Worm (Caenorhabditis elegans) whole organism, young adult: ENCODE results near the gene gbb-2.
A peak's percentile ranks its signal among the peaks of the same experiment; 100 is the strongest.

Experiments
- B0019.2 ChIP-seq: fragments of 200-800 bp; sonication (Bioruptor generic); conservative IDR thresholded peaks from 2 replicates; pipeline ENCODE4 v1.3.6; 2022; ENCODE audit warnings: missing genetic modification reagents, missing genetic modification characterization, missing compliant biosample characterization
- D2030.7 ChIP-seq: fragments of 200-800 bp; sonication (Bioruptor generic); IDR thresholded peaks from 2 replicates; pipeline ENCODE4 v1.3.6; 2022; ENCODE audit warnings: missing genetic modification reagents, missing genetic modification characterization, missing compliant biosample characterization
- F37B4.10 ChIP-seq: fragments of 200-800 bp; sonication (Bioruptor generic); IDR thresholded peaks from 2 replicates; pipeline ENCODE4 v1.3.6; 2022; ENCODE audit warnings: missing genetic modification characterization, missing compliant biosample characterization
- F39B2.1 ChIP-seq: fragments of 200-800 bp; sonication (Bioruptor generic); IDR thresholded peaks from 2 replicates; pipeline ENCODE4 v1.3.6; 2022; ENCODE audit warnings: missing genetic modification reagents, missing genetic modification characterization, missing compliant biosample characterization
- F52B5.7 ChIP-seq: sonication (generic microtip); optimal IDR thresholded peaks from 2 replicates; lab custom pipeline; 2016; ENCODE audit warnings: mild to moderate bottlenecking, missing genetic modification characterization, missing compliant biosample characterization
- F57C9.4 ChIP-seq: sonication (generic microtip); optimal IDR thresholded peaks from 2 replicates; lab custom pipeline; 2017; ENCODE audit warnings: mild to moderate bottlenecking, missing genetic modification characterization, missing compliant biosample characterization
- akir-1 ChIP-seq: fragments of 200-800 bp; sonication (Bioruptor generic); optimal IDR thresholded peaks from 2 replicates; lab custom pipeline; 2018; ENCODE audit warnings: mild to moderate bottlenecking, missing genetic modification characterization, moderate library complexity, missing compliant biosample characterization
- aptf-3 ChIP-seq: fragments of 200-800 bp; sonication (Bioruptor generic); IDR thresholded peaks from 2 replicates; pipeline ENCODE4 v1.3.6; 2022; ENCODE audit warnings: missing genetic modification characterization, missing compliant biosample characterization
- athp-1 ChIP-seq: sonication (generic microtip); optimal IDR thresholded peaks from 2 replicates; lab custom pipeline; 2017; ENCODE audit warnings: mild to moderate bottlenecking, missing genetic modification characterization, missing compliant biosample characterization
- attf-3 ChIP-seq: fragments of 200-800 bp; sonication (Bioruptor generic); conservative IDR thresholded peaks from 2 replicates; pipeline ENCODE4 v1.3.6; 2022; ENCODE audit warnings: missing genetic modification reagents, missing genetic modification characterization, missing compliant biosample characterization
- attf-5 ChIP-seq: fragments of 200-800 bp; sonication (Bioruptor generic); optimal IDR thresholded peaks from 2 replicates; lab custom pipeline; 2018; ENCODE audit warnings: mild to moderate bottlenecking, missing genetic modification characterization, missing compliant biosample characterization
- attf-6 ChIP-seq: fragments of 200-800 bp; sonication (Bioruptor generic); IDR thresholded peaks from 2 replicates; pipeline ENCODE4 v1.3.6; 2022; ENCODE audit warnings: missing genetic modification reagents, missing genetic modification characterization, missing compliant biosample characterization
- bed-2 ChIP-seq: fragments of 200-800 bp; sonication (Bioruptor generic); IDR thresholded peaks from 2 replicates; pipeline ENCODE4 v1.3.6; 2022; ENCODE audit warnings: missing genetic modification reagents, missing genetic modification characterization, missing compliant biosample characterization
- ccch-3 ChIP-seq: fragments of 200-800 bp; sonication (Bioruptor generic); optimal IDR thresholded peaks from 2 replicates; lab custom pipeline; 2018; ENCODE audit warnings: mild to moderate bottlenecking, missing genetic modification characterization, missing compliant biosample characterization
- ceh-58 ChIP-seq: fragments of 200-800 bp; sonication (Bioruptor generic); IDR thresholded peaks from 2 replicates; pipeline ENCODE4 v1.3.6; 2022; ENCODE audit warnings: missing genetic modification characterization, missing compliant biosample characterization
- ceh-91 ChIP-seq: fragments of 200-800 bp; sonication (Bioruptor generic); IDR thresholded peaks from 2 replicates; pipeline ENCODE4 v1.3.6; 2022; ENCODE audit warnings: missing genetic modification reagents, missing genetic modification characterization, missing compliant biosample characterization
- dpff-1 ChIP-seq: sonication (generic microtip); optimal IDR thresholded peaks from 2 replicates; lab custom pipeline; 2017; ENCODE audit warnings: mild to moderate bottlenecking, missing genetic modification characterization, missing compliant biosample characterization
- dpl-1 ChIP-seq: fragments of 150-350 bp; optimal IDR thresholded peaks from 2 replicates; lab custom pipeline; 2014; ENCODE audit warnings: missing biosample characterization, missing genetic modification reagents, missing genetic modification characterization
- egl-44 ChIP-seq: fragments of 200-800 bp; sonication (Bioruptor generic); IDR thresholded peaks from 2 replicates; pipeline ENCODE4 v1.3.6; 2022; ENCODE audit warnings: missing genetic modification reagents, missing genetic modification characterization, missing compliant biosample characterization
- egrh-3 ChIP-seq: fragments of 200-800 bp; sonication (Bioruptor generic); IDR thresholded peaks from 2 replicates; pipeline ENCODE4 v1.3.6; 2022; ENCODE audit warnings: missing genetic modification reagents, missing genetic modification characterization, missing compliant biosample characterization
- fkh-3 ChIP-seq: sonication (generic microtip); optimal IDR thresholded peaks from 2 replicates; lab custom pipeline; 2016; ENCODE audit warnings: mild to moderate bottlenecking, missing genetic modification characterization, missing compliant biosample characterization
- gei-17 ChIP-seq: fragments of 200-800 bp; sonication (Bioruptor generic); optimal IDR thresholded peaks from 2 replicates; lab custom pipeline; 2018; ENCODE audit warnings: mild to moderate bottlenecking, missing genetic modification characterization, missing compliant biosample characterization
- hlh-26 ChIP-seq: fragments of 200-800 bp; sonication (Bioruptor generic); conservative IDR thresholded peaks from 2 replicates; pipeline ENCODE4 v1.3.6; 2022; ENCODE audit warnings: missing genetic modification reagents, missing genetic modification characterization, missing compliant biosample characterization
- hmg-20 ChIP-seq: fragments of 200-800 bp; sonication (Bioruptor generic); IDR thresholded peaks from 2 replicates; pipeline ENCODE4 v1.3.6; 2022; ENCODE audit warnings: missing genetic modification reagents, missing genetic modification characterization, missing compliant biosample characterization
- hsf-1 ChIP-seq: fragments of 200-800 bp; sonication (Bioruptor generic); IDR thresholded peaks from 2 replicates; pipeline ENCODE4 v1.3.6; 2022; ENCODE audit warnings: missing genetic modification reagents, missing genetic modification characterization, missing compliant biosample characterization
- lag-1 ChIP-seq: fragments of 200-800 bp; sonication (Bioruptor generic); IDR thresholded peaks from 2 replicates; pipeline ENCODE4 v1.3.6; 2022; ENCODE audit warnings: missing genetic modification reagents, missing genetic modification characterization, missing compliant biosample characterization
- let-526 ChIP-seq: fragments of 200-800 bp; sonication (Bioruptor generic); IDR thresholded peaks from 2 replicates; pipeline ENCODE4 v1.3.6; 2022; ENCODE audit warnings: missing genetic modification reagents, missing genetic modification characterization, missing compliant biosample characterization
- let-607 ChIP-seq, 2 experiments: fragments of 200-800 bp in 1 of 2; sonication (Bioruptor generic) in 1 of 2; sonication (generic microtip) in 1 of 2; optimal IDR thresholded peaks; 2 replicates each; lab custom pipeline; 2016 to 2018; ENCODE audit warnings: mild to moderate bottlenecking in 2 of 2, missing compliant biosample characterization in 2 of 2, missing genetic modification characterization in 2 of 2, moderate library complexity in 2 of 2, missing genotype in 1 of 2
- lin-40 ChIP-seq: sonication (generic microtip); optimal IDR thresholded peaks from 2 replicates; lab custom pipeline; 2016; ENCODE audit warnings: missing genetic modification characterization, mild to moderate bottlenecking, missing compliant biosample characterization, missing genotype, missing genetic modification reagents
- madf-8 ChIP-seq: fragments of 200-800 bp; sonication (Bioruptor generic); conservative IDR thresholded peaks from 2 replicates; pipeline ENCODE4 v1.3.6; 2022; ENCODE audit warnings: missing genetic modification reagents, missing genetic modification characterization, missing compliant biosample characterization
- mxl-1 ChIP-seq: sonication (generic microtip); optimal IDR thresholded peaks from 2 replicates; lab custom pipeline; 2016; ENCODE audit warnings: missing genetic modification characterization, missing compliant biosample characterization
- nfya-1 ChIP-seq: sonication (generic microtip); optimal IDR thresholded peaks from 2 replicates; lab custom pipeline; 2017; ENCODE audit warnings: antibody characterized with exemption, missing compliant biosample characterization, missing genetic modification characterization, borderline replicate concordance; ENCODE audit not compliant: insufficient read depth
- nfyb-1 ChIP-seq: fragments of 200-800 bp; sonication (Bioruptor generic); IDR thresholded peaks from 2 replicates; pipeline ENCODE4 v1.3.6; 2022; ENCODE audit warnings: missing genetic modification reagents, missing genetic modification characterization, missing compliant biosample characterization
- nhr-27 ChIP-seq: fragments of 200-800 bp; sonication (Bioruptor generic); optimal IDR thresholded peaks from 2 replicates; lab custom pipeline; 2018; ENCODE audit warnings: mild to moderate bottlenecking, missing genetic modification characterization, moderate library complexity, missing compliant biosample characterization
- nhr-80 ChIP-seq: sonication (generic microtip); optimal IDR thresholded peaks from 2 replicates; lab custom pipeline; 2016; ENCODE audit warnings: missing genetic modification characterization, missing compliant biosample characterization
- nhr-90 ChIP-seq: sonication (generic microtip); optimal IDR thresholded peaks from 2 replicates; lab custom pipeline; 2016; ENCODE audit warnings: missing genotype, mild to moderate bottlenecking, missing genetic modification characterization, missing compliant biosample characterization
- repo-1 ChIP-seq: sonication (generic microtip); optimal IDR thresholded peaks from 2 replicates; lab custom pipeline; 2017; ENCODE audit warnings: mild to moderate bottlenecking, missing genetic modification characterization, missing compliant biosample characterization
- sea-2 ChIP-seq: fragments of 200-800 bp; sonication (Bioruptor generic); IDR thresholded peaks from 2 replicates; pipeline ENCODE4 v1.3.6; 2022; ENCODE audit warnings: missing genetic modification characterization, missing compliant biosample characterization
- snpc-1.3 ChIP-seq: sonication (generic microtip); optimal IDR thresholded peaks from 2 replicates; lab custom pipeline; 2017; ENCODE audit warnings: missing genetic modification characterization, mild to moderate bottlenecking, missing compliant biosample characterization, antibody characterized with exemption, moderate library complexity, missing genotype, missing genetic modification reagents; ENCODE audit not compliant: insufficient read depth
- snpc-3.4 ChIP-seq: sonication (generic microtip); optimal IDR thresholded peaks from 2 replicates; lab custom pipeline; 2017; ENCODE audit warnings: missing genetic modification characterization, mild to moderate bottlenecking, missing compliant biosample characterization, antibody characterized with exemption, moderate library complexity, missing genotype, missing genetic modification reagents
- somi-1 ChIP-seq: fragments of 200-800 bp; sonication (Bioruptor generic); optimal IDR thresholded peaks from 2 replicates; lab custom pipeline; 2018; ENCODE audit warnings: mild to moderate bottlenecking, missing genetic modification characterization, missing compliant biosample characterization
- sptf-2 ChIP-seq: fragments of 200-800 bp; sonication (Bioruptor generic); optimal IDR thresholded peaks from 2 replicates; lab custom pipeline; 2018; ENCODE audit warnings: mild to moderate bottlenecking, missing genetic modification characterization, missing compliant biosample characterization
- tbp1 ChIP-seq: fragments of 200-800 bp; sonication (Bioruptor generic); optimal IDR thresholded peaks from 2 replicates; lab custom pipeline; 2018; ENCODE audit warnings: mild to moderate bottlenecking, missing genetic modification characterization, missing compliant biosample characterization
- xnd-1 ChIP-seq: sonication (generic microtip); optimal IDR thresholded peaks from 2 replicates; lab custom pipeline; 2016; ENCODE audit warnings: missing genotype, missing genetic modification reagents, missing genetic modification characterization, missing compliant biosample characterization
- zfh-2 ChIP-seq: fragments of 200-800 bp; sonication (Bioruptor generic); conservative IDR thresholded peaks from 2 replicates; pipeline ENCODE4 v1.3.6; 2022; ENCODE audit warnings: missing genetic modification reagents, missing genetic modification characterization, missing compliant biosample characterization
- ztf-28 ChIP-seq: fragments of 200-800 bp; sonication (Bioruptor generic); IDR thresholded peaks from 2 replicates; pipeline ENCODE4 v1.3.6; 2022; ENCODE audit warnings: missing genetic modification reagents, missing genetic modification characterization, missing compliant biosample characterization
- ztf-6 ChIP-seq: fragments of 200-800 bp; sonication (Bioruptor generic); IDR thresholded peaks from 2 replicates; pipeline ENCODE4 v1.3.6; 2022; ENCODE audit warnings: missing genetic modification reagents, missing genetic modification characterization, missing compliant biosample characterization

Gene gbb-2

DNA sequence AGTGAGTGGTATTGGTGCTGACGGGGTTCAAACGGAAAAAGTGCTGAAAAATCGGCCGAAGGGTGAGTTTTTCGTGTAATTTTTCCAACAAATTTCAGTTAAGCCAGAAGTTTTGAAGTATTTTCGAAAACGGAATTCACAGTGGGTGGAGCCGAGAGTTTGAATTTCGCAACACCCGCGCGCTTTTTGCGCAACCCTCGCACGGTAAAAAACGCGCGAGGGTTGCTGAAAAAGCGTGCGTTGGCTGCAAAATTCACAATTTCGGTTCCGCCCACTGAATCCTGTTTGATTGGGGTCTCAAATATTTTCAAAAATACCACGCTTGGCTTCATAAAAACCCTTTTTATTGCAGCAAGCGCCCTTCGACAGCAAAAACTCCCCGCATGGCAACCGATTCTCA lies 59.2 kb downstream of the gbb-2 start (continued):
- no peak for TF ChIP-seq somi-1
- TF ChIP-seq nhr-80 (tag; lab: Kevin White, UChicago): no peak
- TF ChIP-seq D2030.7: peak; percentile 44
- TF ChIP-seq tbp1 (GFP tag; lab: Kevin White, UChicago): no peak
- TF ChIP-seq lin-40 (tag; lab: Kevin White, UChicago): no peak

ce11 chrIV:4447284-4447366 lies 59.4 kb downstream of the gbb-2 start, which contains the start of gene chat-1:
TSS of gene chat-1 (plus strand) at chrIV:4447331.
- no peak for TF ChIP-seq attf-6 (GFP tag; lab: Robert Waterston, UW)
- TF ChIP-seq F39B2.1 (GFP tag; lab: Robert Waterston, UW): no peak
- TF ChIP-seq let-607 (tag; optimal IDR thresholded peaks at IDR 0.05; lab: Kevin White, UChicago): no peak
- no peak for TF ChIP-seq F57C9.4 (tag; lab: Kevin White, UChicago)
- no peak for TF ChIP-seq athp-1
- TF ChIP-seq attf-5 (GFP tag; lab: Kevin White, UChicago): no peak
- TF ChIP-seq dpff-1 (tag; lab: Kevin White, UChicago): no peak
- TF ChIP-seq lag-1 (GFP tag; lab: Robert Waterston, UW): no peak
- no peak for TF ChIP-seq gei-17 (GFP tag; lab: Kevin White, UChicago)

- peak; percentile 1 for TF ChIP-seq attf-5 (GFP tag; lab: Kevin White, UChicago)
- peak; percentile 66 for TF ChIP-seq hsf-1
- TF ChIP-seq ccch-3 (GFP tag; lab: Kevin White, UChicago): no peak
- TF ChIP-seq F37B4.10: no peak
- no peak for TF ChIP-seq ztf-6 (GFP tag; lab: Robert Waterston, UW)
- TF ChIP-seq nhr-27 (tag; lab: Kevin White, UChicago): no peak
- no peak for TF ChIP-seq repo-1 (tag; lab: Kevin White, UChicago)
- TF ChIP-seq xnd-1 (tag; lab: Kevin White, UChicago): no peak
- no peak for TF ChIP-seq F57C9.4 (tag; lab: Kevin White, UChicago)
- no peak for TF ChIP-seq sptf-2 (GFP tag; lab: Kevin White, UChicago)
- TF ChIP-seq bed-2 (GFP tag; lab: Robert Waterston, UW): no peak
- TF ChIP-seq egrh-3 (GFP tag; lab: Robert Waterston, UW): no peak
- TF ChIP-seq ceh-91 (GFP tag; lab: Robert Waterston, UW): no peak
- TF ChIP-seq dpl-1 (GFP tag; lab: Kevin White, UChicago): no peak
- peak; percentile 39 for TF ChIP-seq snpc-1.3 (tag; lab: Kevin White, UChicago)
- no peak for TF ChIP-seq attf-3 (GFP tag; lab: Robert Waterston, UW)
- TF ChIP-seq F52B5.7: no peak
- TF ChIP-seq egl-44 (GFP tag; lab: Robert Waterston, UW): no peak
- TF ChIP-seq nfya-1 (tag; lab: Kevin White, UChicago): no peak
- peak; percentile 35 for TF ChIP-seq snpc-3.4 (tag; lab: Kevin White, UChicago)
- TF ChIP-seq athp-1: no peak
- TF ChIP-seq sea-2: no peak
- TF ChIP-seq B0019.2 (GFP tag; lab: Robert Waterston, UW): no peak
- no peak for TF ChIP-seq zfh-2
- no peak for TF ChIP-seq gei-17 (GFP tag; lab: Kevin White, UChicago)
- no peak for TF ChIP-seq mxl-1 (tag; lab: Kevin White, UChicago)
- TF ChIP-seq aptf-3 (GFP tag; lab: Robert Waterston, UW): no peak
- TF ChIP-seq ztf-28 (GFP tag; lab: Robert Waterston, UW): no peak
- no peak for TF ChIP-seq akir-1 (GFP tag; lab: Kevin White, UChicago)
- TF ChIP-seq hmg-20 (GFP tag; lab: Robert Waterston, UW): no peak
- no peak for TF ChIP-seq hlh-26 (GFP tag; lab: Robert Waterston, UW)
- no peak for TF ChIP-seq let-526 (GFP tag; lab: Robert Waterston, UW)
- TF ChIP-seq attf-6 (GFP tag; lab: Robert Waterston, UW): peak; percentile 63
- no peak for TF ChIP-seq nhr-90
- TF ChIP-seq fkh-3 (tag; lab: Kevin White, UChicago): no peak
- 0 out of 2 replicates have a peak, but pooled peaks have one; percentile 41 for TF ChIP-seq ceh-58 (GFP tag; lab: Robert Waterston, UW)
- TF ChIP-seq madf-8 (GFP tag; lab: Robert Waterston, UW): no peak
- no peak for TF ChIP-seq nhr-80 (tag; lab: Kevin White, UChicago)
- 0 out of 2 replicates have a peak, but pooled peaks have one; percentile 15 for TF ChIP-seq nfyb-1 (GFP tag; lab: Robert Waterston, UW)
Observed at ce11 chrIV:4446884-4447283, 59.7 kb downstream of the gbb-2 start.
